Fruit fly (Drosophila melanogaster) whole organism: Measurements from ENCODE around the gene hydra.
"Not testable (repeated sequence)": the region's sequence is repeated elsewhere in the genome, so short reads cannot be mapped to it uniquely, and the experiment has no call there.

Source experiments
- CG8478 ChIP-seq: fragments of >200 bp; optimal IDR thresholded peaks from 2 replicates; lab custom pipeline; 2018; ENCODE audit warnings: inconsistent platforms
- Dll ChIP-seq: fragments of >200 bp; optimal IDR thresholded peaks from 2 replicates; lab custom pipeline; 2017
- EcR ChIP-seq, 2 experiments: fragments of >200 bp; optimal IDR thresholded peaks; 2 replicates each; lab custom pipeline; 2017; ENCODE audit warnings: missing biosample characterization in 2 of 2, missing genetic modification characterization in 2 of 2, missing genetic modification reagents in 2 of 2
- pan ChIP-seq: fragments of >200 bp; optimal IDR thresholded peaks from 2 replicates; lab custom pipeline; 2017
- psq ChIP-seq: fragments of >200 bp; optimal IDR thresholded peaks from 2 replicates; lab custom pipeline; 2017
- usp ChIP-seq: fragments of >200 bp; optimal IDR thresholded peaks from 2 replicates; lab custom pipeline; 2017; ENCODE audit warnings: missing biosample characterization, missing genetic modification characterization, mixed read lengths

hydra gene

dm6 chrX:20676963-20677362 lies at the start of gene hydra:
Gene hydra (minus strand): TSS chrX:20677063.
- not testable (repeated sequence) for TF ChIP-seq psq (lab: Kevin White, UChicago); CG8478 (lab: Kevin White, UChicago); EcR (GFP tag; optimal IDR thresholded peaks at IDR 0.05; lab: Kevin White, UChicago)

- TF ChIP-seq CG8478 (lab: Kevin White, UChicago), result no peak
- no peak for TF ChIP-seq Dll (lab: Kevin White, UChicago)
- TF ChIP-seq psq (lab: Kevin White, UChicago), result no peak
- no peak for TF ChIP-seq pan (lab: Kevin White, UChicago)
- TF ChIP-seq EcR (GFP tag; optimal IDR thresholded peaks at IDR 0.05; lab: Kevin White, UChicago), result no peak
- no peak for TF ChIP-seq usp (GFP tag; lab: Kevin White, UChicago)
Measured at dm6 chrX:20724475-20724874, 47.6 kb upstream of the hydra start.

dm6 chrX:20723207-20723606 lies 46.3 kb upstream of the hydra start:
- TF ChIP-seq EcR (GFP tag; optimal IDR thresholded peaks at IDR 0.05; lab: Kevin White, UChicago) (no peak), psq (lab: Kevin White, UChicago) (no peak), Dll (lab: Kevin White, UChicago) (no peak), pan (lab: Kevin White, UChicago) (no peak), CG8478 (lab: Kevin White, UChicago) (no peak), usp (GFP tag; lab: Kevin White, UChicago) (no peak)

- TF ChIP-seq psq (lab: Kevin White, UChicago), result no peak
- TF ChIP-seq CG8478 (lab: Kevin White, UChicago), result no peak
- no peak for TF ChIP-seq EcR (GFP tag; optimal IDR thresholded peaks at IDR 0.05; lab: Kevin White, UChicago)
- TF ChIP-seq usp (GFP tag; lab: Kevin White, UChicago), result no peak
- no peak for TF ChIP-seq Dll (lab: Kevin White, UChicago)
- no peak for TF ChIP-seq pan (lab: Kevin White, UChicago)
Measured at dm6 chrX:20721724-20722344, 45.0 kb upstream of the hydra start.

dm6 chrX:20717461-20717860 lies 40.6 kb upstream of the hydra start:
- no peak for TF ChIP-seq CG8478 (lab: Kevin White, UChicago)
- no peak for TF ChIP-seq Dll (lab: Kevin White, UChicago)
- no peak for TF ChIP-seq pan (lab: Kevin White, UChicago)
- no peak for TF ChIP-seq psq (lab: Kevin White, UChicago)
- TF ChIP-seq usp (GFP tag; lab: Kevin White, UChicago), result no peak
- no peak for TF ChIP-seq EcR (GFP tag; optimal IDR thresholded peaks at IDR 0.05; lab: Kevin White, UChicago)

- TF ChIP-seq CG8478 (lab: Kevin White, UChicago), result no peak
- no peak for TF ChIP-seq Dll (lab: Kevin White, UChicago)
- TF ChIP-seq EcR (GFP tag; optimal IDR thresholded peaks at IDR 0.05; lab: Kevin White, UChicago), result no peak
- no peak for TF ChIP-seq pan (lab: Kevin White, UChicago)
- TF ChIP-seq psq (lab: Kevin White, UChicago), result no peak
Measured at dm6 chrX:20713317-20713716, 36.5 kb upstream of the hydra start.

- TF ChIP-seq psq (lab: Kevin White, UChicago) (no peak), CG8478 (lab: Kevin White, UChicago) (no peak), EcR (GFP tag; optimal IDR thresholded peaks at IDR 0.05; lab: Kevin White, UChicago) (no peak), usp (GFP tag; lab: Kevin White, UChicago) (no peak)
Measured at dm6 chrX:20709682-20710081, 32.8 kb upstream of the hydra start.

- no peak for TF ChIP-seq usp (GFP tag; lab: Kevin White, UChicago)
- no peak for TF ChIP-seq EcR (GFP tag; optimal IDR thresholded peaks at IDR 0.05; lab: Kevin White, UChicago)
Measured at dm6 chrX:20704337-20704736, 27.5 kb upstream of the hydra start.

dm6 chrX:20702904-20703303 lies 26.0 kb upstream of the hydra start:
- TF ChIP-seq Dll (lab: Kevin White, UChicago), result no peak
- TF ChIP-seq psq (lab: Kevin White, UChicago), result no peak
- TF ChIP-seq usp (GFP tag; lab: Kevin White, UChicago), result no peak
- TF ChIP-seq CG8478 (lab: Kevin White, UChicago), result no peak
- no peak for TF ChIP-seq pan (lab: Kevin White, UChicago)
- TF ChIP-seq EcR (GFP tag; optimal IDR thresholded peaks at IDR 0.05; lab: Kevin White, UChicago), result no peak

- no peak for TF ChIP-seq EcR (GFP tag; optimal IDR thresholded peaks at IDR 0.05; lab: Kevin White, UChicago)
- no peak for TF ChIP-seq usp (GFP tag; lab: Kevin White, UChicago)
- TF ChIP-seq psq (lab: Kevin White, UChicago), result no peak
Measured at dm6 chrX:20693814-20694452, 17.1 kb upstream of the hydra start.

- TF ChIP-seq EcR (GFP tag; optimal IDR thresholded peaks at IDR 0.05; lab: Kevin White, UChicago), result no peak
- no peak for TF ChIP-seq usp (GFP tag; lab: Kevin White, UChicago)
Measured at dm6 chrX:20691213-20691612, 14.3 kb upstream of the hydra start.

- TF ChIP-seq usp (GFP tag; lab: Kevin White, UChicago) (no peak), EcR (GFP tag; optimal IDR thresholded peaks at IDR 0.05; lab: Kevin White, UChicago) (no peak), psq (lab: Kevin White, UChicago) (no peak), CG8478 (lab: Kevin White, UChicago) (no peak), Dll (lab: Kevin White, UChicago) (no peak), pan (lab: Kevin White, UChicago) (no peak)
Measured at dm6 chrX:20690454-20690853, 13.6 kb upstream of the hydra start, which contains the start of gene run. Gene run (plus strand): TSS chrX:20690670.
